Worm (Caenorhabditis elegans) whole organism, late embryonic: ENCODE measurements around the gene F18A11.5.

ENCODE experiments used
- C38D4.7 ChIP-seq: fragments of 200-800 bp; sonication (Bioruptor generic); optimal IDR thresholded peaks from 2 replicates; lab custom pipeline; 2018; ENCODE audit warnings: mild to moderate bottlenecking, missing genetic modification characterization, moderate library complexity, missing compliant biosample characterization
- F13H6.1 ChIP-seq: sonication (generic microtip); optimal IDR thresholded peaks from 2 replicates; lab custom pipeline; 2016; ENCODE audit warnings: missing genetic modification characterization, missing compliant biosample characterization
- K02D7.2 ChIP-seq: sonication (generic microtip); optimal IDR thresholded peaks from 2 replicates; lab custom pipeline; 2017; ENCODE audit warnings: mild to moderate bottlenecking, missing genetic modification characterization, missing compliant biosample characterization
- K09A11.1 ChIP-seq: sonication (generic microtip); optimal IDR thresholded peaks from 2 replicates; lab custom pipeline; 2017; ENCODE audit warnings: antibody characterized with exemption, mild to moderate bottlenecking, missing genetic modification characterization, missing compliant biosample characterization; ENCODE audit not compliant: insufficient read depth
- T23F11.4 ChIP-seq: fragments of 200-800 bp; sonication (Bioruptor generic); optimal IDR thresholded peaks from 2 replicates; lab custom pipeline; 2018; ENCODE audit warnings: mild to moderate bottlenecking, missing genetic modification characterization, missing compliant biosample characterization
- Y22D7AL.16 ChIP-seq: sonication (generic microtip); optimal IDR thresholded peaks from 2 replicates; lab custom pipeline; 2016; ENCODE audit warnings: missing genetic modification characterization, missing compliant biosample characterization
- ahr-1 ChIP-seq: sonication (generic microtip); optimal IDR thresholded peaks from 2 replicates; lab custom pipeline; 2016; ENCODE audit warnings: missing genetic modification characterization, missing compliant biosample characterization
- ceh-14 ChIP-seq: sonication (generic microtip); optimal IDR thresholded peaks from 2 replicates; lab custom pipeline; 2016; ENCODE audit warnings: missing genotype, missing genetic modification characterization, missing compliant biosample characterization
- ceh-18 ChIP-seq: sonication (generic microtip); optimal IDR thresholded peaks from 2 replicates; lab custom pipeline; 2016; ENCODE audit warnings: missing genetic modification characterization, missing compliant biosample characterization
- ceh-24 ChIP-seq: sonication (generic microtip); optimal IDR thresholded peaks from 2 replicates; lab custom pipeline; 2016; ENCODE audit warnings: mild to moderate bottlenecking, missing genetic modification characterization, missing compliant biosample characterization
- ceh-30 ChIP-seq: fragments of 150-350 bp; optimal IDR thresholded peaks from 2 replicates; lab custom pipeline; 2014; ENCODE audit warnings: missing biosample characterization, missing genetic modification characterization
- ceh-31 ChIP-seq: sonication (generic microtip); optimal IDR thresholded peaks from 2 replicates; lab custom pipeline; 2016; ENCODE audit warnings: missing genetic modification characterization, missing compliant biosample characterization
- ceh-45 ChIP-seq: fragments of 200-800 bp; sonication (Bioruptor generic); IDR thresholded peaks from 2 replicates; pipeline ENCODE4 v1.3.6; 2022; ENCODE audit warnings: missing genetic modification reagents, missing genetic modification characterization, missing compliant biosample characterization
- ceh-48 ChIP-seq: sonication (generic microtip); optimal IDR thresholded peaks from 2 replicates; lab custom pipeline; 2016; ENCODE audit warnings: missing genetic modification characterization, inconsistent platforms, missing compliant biosample characterization
- che-1 ChIP-seq: sonication (generic microtip); optimal IDR thresholded peaks from 2 replicates; lab custom pipeline; 2016; ENCODE audit warnings: mild to moderate bottlenecking, missing genetic modification characterization, missing compliant biosample characterization
- dmd-4 ChIP-seq: sonication (generic microtip); optimal IDR thresholded peaks from 2 replicates; lab custom pipeline; 2016; ENCODE audit warnings: borderline replicate concordance, missing genetic modification characterization, missing compliant biosample characterization
- elt-4 ChIP-seq: sonication (generic microtip); optimal IDR thresholded peaks from 2 replicates; lab custom pipeline; 2016; ENCODE audit warnings: missing genetic modification characterization, missing compliant biosample characterization
- eyg-1 ChIP-seq: sonication (generic microtip); optimal IDR thresholded peaks from 2 replicates; lab custom pipeline; 2016; ENCODE audit warnings: missing genotype, missing genetic modification characterization, missing compliant biosample characterization
- fkh-6 ChIP-seq: sonication (generic microtip); optimal IDR thresholded peaks from 2 replicates; lab custom pipeline; 2016; ENCODE audit warnings: missing genetic modification characterization, missing compliant biosample characterization
- gmeb-2 ChIP-seq: sonication (generic microtip); optimal IDR thresholded peaks from 2 replicates; lab custom pipeline; 2016; ENCODE audit warnings: missing genetic modification characterization, inconsistent platforms, missing compliant biosample characterization
- hlh-15 ChIP-seq: sonication (generic microtip); optimal IDR thresholded peaks from 2 replicates; lab custom pipeline; 2016; ENCODE audit warnings: missing genetic modification characterization, missing compliant biosample characterization
- hlh-30 ChIP-seq: sonication (generic microtip); optimal IDR thresholded peaks from 2 replicates; lab custom pipeline; 2017; ENCODE audit warnings: antibody characterized with exemption, missing genetic modification characterization, missing compliant biosample characterization; ENCODE audit not compliant: insufficient read depth
- hlh-8 ChIP-seq: sonication (generic microtip); optimal IDR thresholded peaks from 2 replicates; lab custom pipeline; 2016; ENCODE audit warnings: missing genotype, missing genetic modification characterization, missing compliant biosample characterization
- lim-6 ChIP-seq: sonication (generic microtip); optimal IDR thresholded peaks from 2 replicates; lab custom pipeline; 2016; ENCODE audit warnings: missing genetic modification characterization, missing compliant biosample characterization
- lin-11 ChIP-seq: fragments of 200-800 bp; sonication (Bioruptor generic); optimal IDR thresholded peaks from 2 replicates; lab custom pipeline; 2018; ENCODE audit warnings: mild to moderate bottlenecking, missing genetic modification characterization, missing compliant biosample characterization
- nhr-11 ChIP-seq: fragments of 150-350 bp; optimal IDR thresholded peaks from 2 replicates; lab custom pipeline; 2014; ENCODE audit warnings: missing biosample characterization, missing genetic modification characterization
- npax-4 ChIP-seq: sonication (generic microtip); optimal IDR thresholded peaks from 2 replicates; lab custom pipeline; 2016; ENCODE audit warnings: missing genetic modification characterization, missing compliant biosample characterization
- odd-2 ChIP-seq: sonication (generic microtip); optimal IDR thresholded peaks from 2 replicates; lab custom pipeline; 2017; ENCODE audit warnings: antibody characterized with exemption, mild to moderate bottlenecking, missing genetic modification characterization, missing compliant biosample characterization
- pax-1 ChIP-seq: fragments of 150-350 bp; optimal IDR thresholded peaks from 2 replicates; lab custom pipeline; 2014; ENCODE audit warnings: missing biosample characterization, missing genetic modification characterization
- pqm-1 ChIP-seq: sonication (generic microtip); optimal IDR thresholded peaks from 2 replicates; lab custom pipeline; 2016; ENCODE audit warnings: missing genetic modification characterization, missing compliant biosample characterization
- ref-2 ChIP-seq: sonication (generic microtip); optimal IDR thresholded peaks from 2 replicates; lab custom pipeline; 2016; ENCODE audit warnings: missing genetic modification characterization, missing compliant biosample characterization
- sox-2 ChIP-seq: fragments of 200-800 bp; sonication (Bioruptor generic); IDR thresholded peaks from 2 replicates; pipeline ENCODE4 v1.3.6; 2022; ENCODE audit warnings: missing genetic modification reagents, missing genetic modification characterization, missing compliant biosample characterization
- tbx-2 ChIP-seq: sonication (generic microtip); optimal IDR thresholded peaks from 2 replicates; lab custom pipeline; 2016; ENCODE audit warnings: missing genetic modification characterization, missing compliant biosample characterization
- unc-3 ChIP-seq, 2 experiments: fragments of 200-800 bp in 1 of 2; sonication (Bioruptor generic) in 1 of 2; sonication (generic microtip) in 1 of 2; conservative IDR thresholded peaks in 1 of 2; optimal IDR thresholded peaks in 1 of 2; 2 replicates each; pipeline versions ENCODE4 v1.3.6 to Lab custom; 2016 to 2022; ENCODE audit warnings: missing compliant biosample characterization in 2 of 2, missing genetic modification characterization in 2 of 2, missing genetic modification reagents in 1 of 2
- unc-55 ChIP-seq: sonication (generic microtip); optimal IDR thresholded peaks from 2 replicates; lab custom pipeline; 2017; ENCODE audit warnings: missing biosample characterization, missing genetic modification reagents, missing genetic modification characterization

Gene F18A11.5

DNA sequence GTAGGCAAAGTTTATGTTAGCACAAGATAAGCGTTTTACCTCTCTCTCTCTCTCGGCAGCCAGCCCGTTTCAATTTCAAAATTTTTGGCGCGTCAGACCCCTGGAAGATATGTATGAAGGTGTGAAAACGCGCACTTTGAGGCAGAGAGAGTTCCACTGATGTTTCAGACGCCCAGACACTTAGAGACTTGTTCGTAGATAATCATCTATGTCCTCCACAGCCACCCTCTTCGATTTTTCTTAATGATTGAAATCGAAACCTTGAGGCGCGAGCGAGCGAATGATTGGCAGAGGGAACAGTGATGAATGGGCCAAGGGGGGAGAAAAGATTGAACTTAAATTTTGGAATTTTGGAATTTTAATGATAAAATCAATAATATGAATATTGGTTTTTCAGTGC is 22.5 kb downstream of the F18A11.5 start (continued):
- no peak for TF ChIP-seq pax-1
- no peak for TF ChIP-seq ref-2 (tag; lab: Kevin White, UChicago)

DNA sequence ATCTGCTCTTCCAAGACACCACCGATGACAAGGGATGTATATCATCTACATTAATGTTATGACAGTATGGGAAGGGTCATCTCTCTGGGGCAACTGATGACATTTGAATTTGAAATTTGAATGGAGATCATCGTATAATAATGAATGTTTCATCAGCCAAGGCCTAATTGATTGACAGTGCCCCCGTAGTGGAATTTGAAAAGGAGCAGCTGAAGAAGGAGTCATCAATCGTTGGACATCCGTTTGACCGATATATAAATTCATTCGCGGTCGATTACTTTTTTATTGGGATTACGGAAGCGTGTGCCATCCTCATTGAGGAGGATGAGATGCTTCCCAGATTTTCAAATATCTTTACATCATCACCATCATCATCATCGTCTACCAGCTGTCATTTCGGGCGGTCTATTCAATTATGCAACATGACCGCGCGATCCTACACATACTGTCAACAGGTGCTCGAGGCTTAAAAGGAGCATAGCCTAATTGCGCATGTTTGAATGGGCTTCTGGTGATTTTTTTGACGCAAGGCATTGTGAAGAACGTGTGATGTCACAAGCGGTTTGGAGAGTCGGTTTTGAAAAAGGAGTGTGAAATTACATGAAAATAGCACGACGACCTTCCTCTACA is 23.0 kb downstream of the F18A11.5 start:
- TF ChIP-seq che-1 (tag; lab: Kevin White, UChicago) (no peak), fkh-6 (no peak), dmd-4 (no peak), ceh-31 (tag; lab: Kevin White, UChicago) (no peak), hlh-15 (tag; lab: Kevin White, UChicago) (no peak), npax-4 (tag; lab: Kevin White, UChicago) (no peak), ceh-45 (GFP tag; lab: Robert Waterston, UW) (no peak), K09A11.1 (tag; lab: Kevin White, UChicago) (no peak), hlh-8 (no peak), ref-2 (tag; lab: Kevin White, UChicago) (no peak), eyg-1 (tag; lab: Kevin White, UChicago) (no peak), C38D4.7 (GFP tag; lab: Kevin White, UChicago) (no peak), ceh-18 (tag; lab: Kevin White, UChicago) (no peak), gmeb-2 (tag; lab: Kevin White, UChicago) (no peak), pax-1 (no peak), ceh-48 (tag; lab: Kevin White, UChicago) (no peak)

DNA sequence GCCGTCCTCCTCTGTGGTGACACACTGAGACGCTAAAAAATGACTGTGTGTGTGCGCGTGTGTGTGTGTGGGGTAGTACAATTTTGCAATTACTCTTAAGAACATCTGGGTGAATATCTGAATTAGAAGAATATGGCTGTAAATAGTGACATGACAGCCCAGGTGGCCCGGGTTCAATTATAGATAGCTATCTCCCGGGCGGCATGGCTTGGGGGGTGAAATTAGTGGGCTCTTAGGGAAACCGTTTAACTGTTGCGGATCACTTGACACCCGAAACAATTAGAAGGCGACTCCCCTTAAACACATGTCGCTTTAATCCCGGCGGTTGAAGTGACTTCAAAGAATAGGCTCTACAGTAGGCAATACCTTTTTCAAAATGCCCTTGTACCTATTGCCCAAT is 23.9 kb downstream of the F18A11.5 start:
- TF ChIP-seq sox-2 (no peak), npax-4 (tag; lab: Kevin White, UChicago) (no peak), F13H6.1 (tag; lab: Kevin White, UChicago) (no peak), unc-55 (GFP tag; lab: Kevin White, UChicago) (no peak), unc-3 (GFP tag; conservative IDR thresholded peaks at IDR 0.05; lab: Robert Waterston, UW) (no peak), unc-3 (tag; optimal IDR thresholded peaks at IDR 0.05; lab: Kevin White, UChicago) (no peak), hlh-30 (tag; lab: Kevin White, UChicago) (no peak), tbx-2 (no peak), dmd-4 (no peak), ceh-24 (tag; lab: Kevin White, UChicago) (no peak), nhr-11 (tag; lab: Kevin White, UChicago) (no peak), odd-2 (tag; lab: Kevin White, UChicago) (no peak), fkh-6 (no peak), ceh-14 (tag; lab: Kevin White, UChicago) (no peak), lim-6 (tag; lab: Kevin White, UChicago) (no peak), T23F11.4 (GFP tag; lab: Kevin White, UChicago) (no peak), Y22D7AL.16 (tag; lab: Kevin White, UChicago) (no peak), K02D7.2 (no peak), pqm-1 (tag; lab: Kevin White, UChicago) (no peak), elt-4 (tag; lab: Kevin White, UChicago) (no peak)

- TF ChIP-seq Y22D7AL.16 (tag; lab: Kevin White, UChicago) (no peak), fkh-6 (no peak), ref-2 (tag; lab: Kevin White, UChicago) (no peak), ahr-1 (tag; lab: Kevin White, UChicago) (no peak), lin-11 (no peak), eyg-1 (tag; lab: Kevin White, UChicago) (no peak)
Observed at ce11 chrII:12987799-12988198, 26.3 kb downstream of the F18A11.5 start.

ce11 chrII:12985813-12986212 is 28.3 kb downstream of the F18A11.5 start:
- TF ChIP-seq ceh-30 (no peak), tbx-2 (peak; percentile 39)
